Fruit fly (Drosophila melanogaster) whole organism: ENCODE measurements around the gene Osi18.

Experiments used
- Dll ChIP-seq: fragments of >200 bp; optimal IDR thresholded peaks from 2 replicates; lab custom pipeline; 2017
- EcR ChIP-seq, 2 experiments: fragments of >200 bp; optimal IDR thresholded peaks; 2 replicates each; lab custom pipeline; 2017; ENCODE audit warnings: missing biosample characterization in 2 of 2, missing genetic modification characterization in 2 of 2, missing genetic modification reagents in 2 of 2
- pan ChIP-seq: fragments of >200 bp; optimal IDR thresholded peaks from 2 replicates; lab custom pipeline; 2017
- psq ChIP-seq: fragments of >200 bp; optimal IDR thresholded peaks from 2 replicates; lab custom pipeline; 2017

- TF ChIP-seq EcR (GFP tag; optimal IDR thresholded peaks at IDR 0.05; lab: Kevin White, UChicago) = no peak
- no peak for TF ChIP-seq Dll (lab: Kevin White, UChicago)
- no peak for TF ChIP-seq psq
- TF ChIP-seq pan (lab: Kevin White, UChicago) = no peak
Measured at dm6 chr3R:6287433-6287832, 42.6 kb upstream of the Osi18 start, which contains the start of gene CG15594.
